Fruit fly (Drosophila melanogaster): ENCODE results near the gene Sfp24F.
A peak's percentile ranks its signal among the peaks of the same experiment; 100 is the strongest.

Gene Sfp24F

DNA sequence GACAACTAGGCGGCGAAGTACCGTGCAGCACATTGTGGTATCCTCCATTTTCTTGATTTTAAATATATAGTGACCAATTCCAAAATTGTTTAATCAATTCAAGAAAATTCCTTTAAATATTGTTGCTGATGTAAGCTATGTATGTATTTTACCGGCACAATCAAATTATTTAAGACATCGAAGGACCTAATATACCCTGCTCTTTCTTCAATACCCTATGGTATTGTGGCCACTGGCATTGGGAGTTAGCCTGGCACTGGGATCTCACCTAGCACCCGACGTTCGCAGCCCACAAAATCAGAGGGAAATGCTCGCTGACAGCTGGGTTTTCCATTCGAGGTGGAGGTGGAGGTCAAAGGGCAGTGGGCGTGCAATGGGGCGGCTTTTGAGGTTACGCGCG, 19.7 kb downstream of the Sfp24F start (continued):
- TF ChIP-seq hkb (optimal IDR thresholded peaks at IDR 0.05): no peak
- TF ChIP-seq hkb (GFP tag; IDR thresholded peaks at IDR 0.05): no peak
- no peak for TF ChIP-seq stwl (tag; optimal IDR thresholded peaks at IDR 0.05)
- TF ChIP-seq al (GFP tag; IDR thresholded peaks at IDR 0.05): no peak; the same call in 1 of the 2 replicates
- peak; percentile 66 for TF ChIP-seq D19B (GFP tag; optimal IDR thresholded peaks at IDR 0.05)
- TF ChIP-seq cwo (GFP tag; optimal IDR thresholded peaks at IDR 0.05): no peak
- TF ChIP-seq slbo (GFP tag; IDR thresholded peaks at IDR 0.05): no peak
- peak; percentile 50; the same call in 2 of the 3 replicates for TF ChIP-seq row (GFP tag; IDR thresholded peaks at IDR 0.05)
- peak; percentile 63 for TF ChIP-seq Ets65A (GFP tag)
- TF ChIP-seq CG30403 (GFP tag; optimal IDR thresholded peaks at IDR 0.05): no peak
- no peak for TF ChIP-seq ci (GFP tag; IDR thresholded peaks at IDR 0.05)
- no peak for TF ChIP-seq CG6272 (GFP tag; IDR thresholded peaks at IDR 0.05)
- TF ChIP-seq CG12071 (GFP tag; optimal IDR thresholded peaks at IDR 0.05): no peak
- TF ChIP-seq CG7745 (tag; optimal IDR thresholded peaks at IDR 0.05): no peak
- no peak for TF ChIP-seq Mrtf (GFP tag; IDR thresholded peaks at IDR 0.05)
- no peak for TF ChIP-seq CG7963 (GFP tag; IDR thresholded peaks at IDR 0.05; ENCODE audit: partially characterized antibody)
- no peak for TF ChIP-seq CG34422 (GFP tag; IDR thresholded peaks at IDR 0.05)
- no peak for TF ChIP-seq MESR4 (GFP tag; optimal IDR thresholded peaks at IDR 0.05)
- TF ChIP-seq CG1647 (GFP tag; optimal IDR thresholded peaks at IDR 0.05): no peak
- no peak for TF ChIP-seq CG16815 (GFP tag; optimal IDR thresholded peaks at IDR 0.05)
- TF ChIP-seq CG5180 (GFP tag; optimal IDR thresholded peaks at IDR 0.05): no peak
- no peak for TF ChIP-seq CG17829 (tag; optimal IDR thresholded peaks at IDR 0.05)
- no peak for TF ChIP-seq stc (GFP tag; IDR thresholded peaks at IDR 0.05)
- TF ChIP-seq zf30C (GFP tag; optimal IDR thresholded peaks at IDR 0.05): no peak
- TF ChIP-seq CG14050 (GFP tag; IDR thresholded peaks at IDR 0.05): no peak
- TF ChIP-seq maf-S (GFP tag; optimal IDR thresholded peaks at IDR 0.05): no peak
- TF ChIP-seq CG16813 (GFP tag; IDR thresholded peaks at IDR 0.05; ENCODE audit: partially characterized antibody): no peak
- TF ChIP-seq lov (optimal IDR thresholded peaks at IDR 0.05): no peak
- TF ChIP-seq lov (GFP tag; IDR thresholded peaks at IDR 0.05): no peak
- peak; percentile 10 for TF ChIP-seq gem (tag; optimal IDR thresholded peaks at IDR 0.05)
- TF ChIP-seq CG13894 (tag; optimal IDR thresholded peaks at IDR 0.05): no peak
- no peak for TF ChIP-seq Atf6 (GFP tag; IDR thresholded peaks at IDR 0.05)
- no peak for TF ChIP-seq D19A (tag; optimal IDR thresholded peaks at IDR 0.05)
- TF ChIP-seq tio (GFP tag; optimal IDR thresholded peaks at IDR 0.05): no peak
- no peak for TF ChIP-seq z (GFP tag; IDR thresholded peaks at IDR 0.05)
- no peak for TF ChIP-seq ems (GFP tag; optimal IDR thresholded peaks at IDR 0.05)
- TF ChIP-seq CHES-1-like (GFP tag; optimal IDR thresholded peaks at IDR 0.05): no peak
- TF ChIP-seq CG14860 (GFP tag; IDR thresholded peaks at IDR 0.05; ENCODE audit: partially characterized antibody): no peak
- no peak for TF ChIP-seq wdn (GFP tag; IDR thresholded peaks at IDR 0.05)
- no peak for TF ChIP-seq salm (tag; optimal IDR thresholded peaks at IDR 0.05)
- TF ChIP-seq slou (GFP tag; optimal IDR thresholded peaks at IDR 0.05): no peak
- TF ChIP-seq mirr (GFP tag; optimal IDR thresholded peaks at IDR 0.05): no peak
- TF ChIP-seq cato (GFP tag; optimal IDR thresholded peaks at IDR 0.05; ENCODE audit: borderline replicate concordance): no peak
- TF ChIP-seq CG2875 (GFP tag; optimal IDR thresholded peaks at IDR 0.05): no peak
- TF ChIP-seq CG17186 (GFP tag; optimal IDR thresholded peaks at IDR 0.05): no peak
- TF ChIP-seq Nf-YB (GFP tag; optimal IDR thresholded peaks at IDR 0.05): no peak
- TF ChIP-seq E2f1 (GFP tag; IDR thresholded peaks at IDR 0.05): no peak
- TF ChIP-seq lab (GFP tag; optimal IDR thresholded peaks at IDR 0.05): peak; percentile 41
- no peak for TF ChIP-seq Vsx1 (GFP tag; optimal IDR thresholded peaks at IDR 0.05)
- no peak for TF ChIP-seq CG10366 (GFP tag; IDR thresholded peaks at IDR 0.05)
- TF ChIP-seq CG14667 (GFP tag; IDR thresholded peaks at IDR 0.05): no peak

Measured in whole organism, embryonic.